Fruit fly (Drosophila melanogaster) whole organism, embryonic: ENCODE measurements around the gene Dbp21E2.

ENCODE experiments used
- Ada2b ChIP-seq: fragments of 200-800 bp; sonication (Bioruptor generic); IDR thresholded peaks from 2 replicates; pipeline ENCODE4 v1.3.6; 2022; ENCODE audit warnings: missing biosample characterization, missing genetic modification characterization
- BtbVII ChIP-seq: fragments of 200-800 bp; sonication (Bioruptor generic); optimal IDR thresholded peaks from 3 replicates; lab custom pipeline; 2017; ENCODE audit warnings: missing biosample characterization, mild to moderate bottlenecking, missing genetic modification characterization
- Bteb2 ChIP-seq: fragments of 200-800 bp; sonication (Bioruptor generic); optimal IDR thresholded peaks from 2 replicates; lab custom pipeline; 2016; ENCODE audit warnings: missing biosample characterization, missing genetic modification characterization
- CG10366 ChIP-seq: fragments of 200-800 bp; sonication (Bioruptor generic); IDR thresholded peaks from 2 replicates; pipeline ENCODE4 v1.3.6; 2022; ENCODE audit warnings: missing biosample characterization, missing genetic modification characterization
- CG10565 ChIP-seq: fragments of 200-800 bp; sonication (Bioruptor generic); optimal IDR thresholded peaks from 3 replicates; lab custom pipeline; 2016; ENCODE audit warnings: missing biosample characterization, mild to moderate bottlenecking, missing genetic modification characterization
- CG10959 ChIP-seq: fragments of 200-800 bp; sonication (Bioruptor generic); IDR thresholded peaks from 2 replicates; pipeline ENCODE4 v1.3.6; 2022; ENCODE audit warnings: missing biosample characterization, missing genetic modification characterization
- CG10979 ChIP-seq: fragments of 200-800 bp; sonication (Bioruptor generic); optimal IDR thresholded peaks from 2 replicates; lab custom pipeline; 2018; ENCODE audit warnings: missing biosample characterization, mild to moderate bottlenecking, missing genetic modification characterization, moderate library complexity
- CG11093 ChIP-seq: fragments of 200-800 bp; sonication (Bioruptor generic); IDR thresholded peaks from 3 replicates; pipeline ENCODE4 v1.3.6; 2022; ENCODE audit warnings: missing biosample characterization, missing genetic modification characterization
- CG12155 ChIP-seq: fragments of 200-800 bp; sonication (Bioruptor generic); optimal IDR thresholded peaks from 3 replicates; lab custom pipeline; 2016; ENCODE audit warnings: missing biosample characterization, missing genetic modification characterization
- CG12744 ChIP-seq: fragments of 200-800 bp; sonication (Bioruptor generic); optimal IDR thresholded peaks from 2 replicates; lab custom pipeline; 2016; ENCODE audit warnings: missing biosample characterization, missing genetic modification characterization
- CG17829 ChIP-seq: fragments of 200-800 bp; optimal IDR thresholded peaks from 2 replicates; lab custom pipeline; 2019; ENCODE audit warnings: missing biosample characterization, mild to moderate bottlenecking, missing genetic modification characterization, moderate library complexity
- CG18764 ChIP-seq: fragments of 200-800 bp; sonication (Bioruptor generic); optimal IDR thresholded peaks from 3 replicates; lab custom pipeline; 2016; ENCODE audit warnings: missing biosample characterization, missing genetic modification characterization
- CG33557 ChIP-seq: fragments of 200-800 bp; sonication (Bioruptor generic); optimal IDR thresholded peaks from 2 replicates; lab custom pipeline; 2019; ENCODE audit warnings: missing biosample characterization, mild to moderate bottlenecking, missing genetic modification characterization, moderate library complexity
- CG6765 ChIP-seq: fragments of 200-800 bp; sonication (Bioruptor generic); optimal IDR thresholded peaks from 3 replicates; lab custom pipeline; 2017; ENCODE audit warnings: missing biosample characterization, mild to moderate bottlenecking, missing genetic modification characterization
- CG6813 ChIP-seq: fragments of 200-800 bp; sonication (Bioruptor generic); optimal IDR thresholded peaks from 2 replicates; lab custom pipeline; 2017; ENCODE audit warnings: missing biosample characterization, missing genetic modification characterization, mild to moderate bottlenecking, moderate library complexity, missing genetic modification reagents
- CG7786 ChIP-seq: fragments of 200-800 bp; sonication (Bioruptor generic); optimal IDR thresholded peaks from 2 replicates; lab custom pipeline; 2016; ENCODE audit warnings: missing biosample characterization, missing genetic modification characterization
- CG8089 ChIP-seq: fragments of 200-800 bp; sonication (Bioruptor generic); optimal IDR thresholded peaks from 3 replicates; lab custom pipeline; 2016; ENCODE audit warnings: missing biosample characterization, missing genetic modification characterization
- CG8359 ChIP-seq: fragments of 200-800 bp; sonication (Bioruptor generic); optimal IDR thresholded peaks from 2 replicates; lab custom pipeline; 2017; ENCODE audit warnings: missing biosample characterization, mild to moderate bottlenecking, missing genetic modification characterization, borderline replicate concordance
- CG9437 ChIP-seq: fragments of 200-800 bp; sonication (Bioruptor generic); optimal IDR thresholded peaks from 2 replicates; lab custom pipeline; 2018; ENCODE audit warnings: missing biosample characterization, mild to moderate bottlenecking, missing genetic modification characterization
- CG9876 ChIP-seq: fragments of 200-800 bp; sonication (Bioruptor generic); optimal IDR thresholded peaks from 2 replicates; lab custom pipeline; 2016; ENCODE audit warnings: missing biosample characterization, missing genetic modification characterization
- CTCF ChIP-seq: fragments of 200-800 bp; sonication (Bioruptor generic); optimal IDR thresholded peaks from 2 replicates; lab custom pipeline; 2017; ENCODE audit warnings: missing biosample characterization, mild to moderate bottlenecking, missing genetic modification characterization, moderate library complexity
- D ChIP-seq, 2 experiments: fragments of 200-800 bp in 1 of 2; fragments of >200 bp in 1 of 2; sonication (Bioruptor generic) in 1 of 2; optimal IDR thresholded peaks; 2 replicates in 1 of 2; 3 replicates in 1 of 2; lab custom pipeline; 2017; ENCODE audit warnings: mild to moderate bottlenecking in 1 of 2, missing biosample characterization in 1 of 2, missing genetic modification characterization in 1 of 2, missing genetic modification reagents in 1 of 2
- Dek ChIP-seq: fragments of 200-800 bp; sonication (Bioruptor generic); optimal IDR thresholded peaks from 3 replicates; lab custom pipeline; 2019; ENCODE audit warnings: missing biosample characterization, mild to moderate bottlenecking, missing genetic modification characterization, moderate library complexity
- Dip3 ChIP-seq: fragments of 200-800 bp; sonication (Bioruptor generic); optimal IDR thresholded peaks from 3 replicates; lab custom pipeline; 2016; ENCODE audit warnings: missing biosample characterization, missing genetic modification characterization
- Dref ChIP-seq: fragments of 200-800 bp; sonication (Bioruptor generic); IDR thresholded peaks from 2 replicates; pipeline ENCODE4 v1.3.6; 2022; ENCODE audit warnings: missing biosample characterization, missing genetic modification characterization
- Eip74EF ChIP-seq, 2 experiments: fragments of 200-800 bp in 1 of 2; fragments of >200 bp in 1 of 2; sonication (Bioruptor generic) in 1 of 2; optimal IDR thresholded peaks; 2 replicates each; lab custom pipeline; 2017 to 2019; ENCODE audit warnings: missing biosample characterization in 2 of 2, missing genetic modification characterization in 2 of 2, mild to moderate bottlenecking in 1 of 2, moderate library complexity in 1 of 2
- Ets97D ChIP-seq: fragments of 200-800 bp; sonication (Bioruptor generic); optimal IDR thresholded peaks from 3 replicates; lab custom pipeline; 2016; ENCODE audit warnings: missing biosample characterization, missing genetic modification characterization
- H15 ChIP-seq: fragments of 200-800 bp; sonication (Bioruptor generic); IDR thresholded peaks from 3 replicates; pipeline ENCODE4 v1.3.6; 2022; ENCODE audit warnings: missing biosample characterization, missing genetic modification characterization
- HLH4C ChIP-seq: fragments of 200-800 bp; sonication (Bioruptor generic); IDR thresholded peaks from 3 replicates; pipeline ENCODE4 v1.3.6; 2022; ENCODE audit warnings: missing biosample characterization, missing genetic modification characterization; ENCODE audit not compliant: partially characterized antibody
- Kr ChIP-seq: fragments of 200-800 bp; sonication (Bioruptor generic); optimal IDR thresholded peaks from 2 replicates; lab custom pipeline; 2017; ENCODE audit warnings: missing biosample characterization, mild to moderate bottlenecking, missing genetic modification characterization
- Lpt ChIP-seq: fragments of >200 bp; optimal IDR thresholded peaks from 2 replicates; lab custom pipeline; 2018; ENCODE audit warnings: missing biosample characterization, missing genetic modification characterization
- MTF-1 ChIP-seq: fragments of 200-800 bp; sonication (Bioruptor generic); optimal IDR thresholded peaks from 2 replicates; lab custom pipeline; 2018; ENCODE audit warnings: missing biosample characterization, mild to moderate bottlenecking, missing genetic modification characterization, borderline replicate concordance
- NC2α ChIP-seq: fragments of 200-800 bp; sonication (Bioruptor generic); optimal IDR thresholded peaks from 2 replicates; lab custom pipeline; 2016; ENCODE audit warnings: missing biosample characterization, missing genetic modification characterization
- Vsx1 ChIP-seq: fragments of 200-800 bp; sonication (Bioruptor generic); optimal IDR thresholded peaks from 2 replicates; lab custom pipeline; 2017; ENCODE audit warnings: missing biosample characterization, mild to moderate bottlenecking, missing genetic modification characterization, missing genetic modification reagents
- al ChIP-seq: fragments of 200-800 bp; sonication (Bioruptor generic); IDR thresholded peaks from 2 replicates; pipeline ENCODE4 v1.3.6; 2022; ENCODE audit warnings: missing biosample characterization, missing genetic modification characterization
- ash1 ChIP-seq: fragments of 200-800 bp; sonication (Bioruptor generic); optimal IDR thresholded peaks from 2 replicates; lab custom pipeline; 2018; ENCODE audit warnings: missing biosample characterization, mild to moderate bottlenecking, missing genetic modification characterization
- dimm ChIP-seq: fragments of 200-800 bp; sonication (Bioruptor generic); IDR thresholded peaks from 2 replicates; pipeline ENCODE4 v1.3.6; 2022; ENCODE audit warnings: missing biosample characterization, missing genetic modification characterization
- dmrt99B ChIP-seq: fragments of 200-800 bp; sonication (Bioruptor generic); optimal IDR thresholded peaks from 2 replicates; lab custom pipeline; 2018; ENCODE audit warnings: missing biosample characterization, mild to moderate bottlenecking, missing genetic modification characterization, moderate library complexity
- dpn ChIP-seq, 2 experiments: fragments of 200-800 bp; sonication (Bioruptor generic); optimal IDR thresholded peaks; 3 replicates each; lab custom pipeline; 2016; ENCODE audit warnings: missing biosample characterization in 2 of 2, missing genetic modification characterization in 2 of 2
- ems ChIP-seq: fragments of 200-800 bp; sonication (Bioruptor generic); optimal IDR thresholded peaks from 3 replicates; lab custom pipeline; 2016; ENCODE audit warnings: missing biosample characterization, missing genetic modification characterization
- eve ChIP-seq, 2 experiments: fragments of >200 bp; optimal IDR thresholded peaks; 2 replicates each; lab custom pipeline; 2017; ENCODE audit warnings: missing biosample characterization in 2 of 2, missing genetic modification characterization in 2 of 2
- hb ChIP-seq: fragments of 200-800 bp; sonication (Bioruptor generic); IDR thresholded peaks from 3 replicates; pipeline ENCODE4 v1.3.6; 2022; ENCODE audit warnings: missing biosample characterization, missing genetic modification characterization; ENCODE audit not compliant: partially characterized antibody
- jigr1 ChIP-seq: fragments of 200-800 bp; sonication (Bioruptor generic); IDR thresholded peaks from 3 replicates; pipeline ENCODE4 v1.3.6; 2022; ENCODE audit warnings: missing biosample characterization, missing genetic modification characterization
- kay ChIP-seq: fragments of 200-800 bp; sonication (Bioruptor generic); optimal IDR thresholded peaks from 2 replicates; lab custom pipeline; 2016; ENCODE audit warnings: missing biosample characterization, missing genetic modification characterization
- nmo ChIP-seq: fragments of 200-800 bp; sonication (Bioruptor generic); optimal IDR thresholded peaks from 2 replicates; lab custom pipeline; 2018; ENCODE audit warnings: missing biosample characterization, mild to moderate bottlenecking, missing genetic modification characterization, moderate library complexity
- odd ChIP-seq: fragments of 200-800 bp; sonication (Bioruptor generic); optimal IDR thresholded peaks from 2 replicates; lab custom pipeline; 2017; ENCODE audit warnings: missing biosample characterization, mild to moderate bottlenecking, missing genetic modification characterization
- pb ChIP-seq: fragments of 200-800 bp; sonication (Bioruptor generic); optimal IDR thresholded peaks from 3 replicates; lab custom pipeline; 2016; ENCODE audit warnings: missing biosample characterization, missing genetic modification characterization
- slbo ChIP-seq: fragments of 200-800 bp; sonication (Bioruptor generic); IDR thresholded peaks from 2 replicates; pipeline ENCODE4 v1.3.6; 2022; ENCODE audit warnings: missing biosample characterization, missing genetic modification characterization
- toy ChIP-seq: fragments of 200-800 bp; sonication (Bioruptor generic); IDR thresholded peaks from 2 replicates; pipeline ENCODE4 v1.3.6; 2022; ENCODE audit warnings: missing biosample characterization, missing genetic modification characterization
- wdn ChIP-seq: fragments of 200-800 bp; sonication (Bioruptor generic); IDR thresholded peaks from 2 replicates; pipeline ENCODE4 v1.3.6; 2022; ENCODE audit warnings: missing biosample characterization, missing genetic modification characterization
- z ChIP-seq: fragments of 200-800 bp; sonication (Bioruptor generic); IDR thresholded peaks from 3 replicates; pipeline ENCODE4 v1.3.6; 2022; ENCODE audit warnings: missing biosample characterization, missing genetic modification characterization

The Dbp21E2 gene

dm6 chr2L:825768-826263 is 14.4 kb downstream of the Dbp21E2 start, which contains the start of the genes CG3862 and dock (continued):
- TF ChIP-seq dpn (GFP tag; optimal IDR thresholded peaks at IDR 0.05; lab: Kevin White, UChicago) (peak; percentile 54 to 71), al (GFP tag; lab: Robert Waterston, UW) (0 out of 2 replicates have a peak, but pooled peaks have one; percentile 33), CG10959 (GFP tag; lab: Robert Waterston, UW) (no peak), Ets97D (GFP tag; lab: Kevin White, UChicago) (peak; percentile 85), ash1 (GFP tag; lab: Kevin White, UChicago) (peak; percentile 13), CG11093 (GFP tag; lab: Robert Waterston, UW) (no peak), CG17829 (tag; lab: Kevin White, UChicago) (peak; percentile 50), CG10366 (GFP tag; lab: Robert Waterston, UW) (no peak), HLH4C (peak; percentile 99), CG12155 (GFP tag; lab: Kevin White, UChicago) (peak; percentile 47), Dref (GFP tag; lab: Robert Waterston, UW) (peak; percentile 100), Bteb2 (GFP tag; lab: Kevin White, UChicago) (peak; percentile 3), eve (GFP tag; optimal IDR thresholded peaks at IDR 0.05; lab: Kevin White, UChicago) (no peak), odd (GFP tag; lab: Kevin White, UChicago) (no peak), z (no peak), CTCF (GFP tag; lab: Kevin White, UChicago) (peak; percentile 66), CG8359 (GFP tag; lab: Kevin White, UChicago) (no peak), CG7786 (peak; percentile 50), kay (GFP tag; lab: Kevin White, UChicago) (peak; percentile 46), Eip74EF (GFP tag; optimal IDR thresholded peaks at IDR 0.05; lab: Kevin White, UChicago) (peak in 1 of 2 experiments; percentile 66), ems (GFP tag; lab: Kevin White, UChicago) (peak; percentile 62), Dip3 (no peak), NC2α (peak; percentile 26), hb (peak; percentile 97), Lpt (no peak), Ada2b (GFP tag; lab: Robert Waterston, UW) (no peak), jigr1 (GFP tag; lab: Robert Waterston, UW) (no peak), Vsx1 (GFP tag; lab: Kevin White, UChicago) (no peak), Dek (tag; lab: Kevin White, UChicago) (peak; percentile 36), nmo (GFP tag; lab: Kevin White, UChicago) (peak; percentile 62), CG6813 (GFP tag; lab: Kevin White, UChicago) (peak; percentile 3), D (optimal IDR thresholded peaks at IDR 0.05; lab: Kevin White, UChicago) (peak; percentile 62), D (GFP tag; optimal IDR thresholded peaks at IDR 0.05; lab: Kevin White, UChicago) (no peak), CG9437 (GFP tag; lab: Kevin White, UChicago) (peak; percentile 12), BtbVII (GFP tag; lab: Kevin White, UChicago) (peak; percentile 67), CG9876 (GFP tag; lab: Kevin White, UChicago) (peak; percentile 57), toy (GFP tag; lab: Robert Waterston, UW) (no peak), CG6765 (GFP tag; lab: Kevin White, UChicago) (peak; percentile 54), Kr (GFP tag; lab: Kevin White, UChicago) (no peak), pb (GFP tag; lab: Kevin White, UChicago) (peak; percentile 48), H15 (peak; percentile 33; the same call in 1 of the 3 replicates), wdn (GFP tag; lab: Robert Waterston, UW) (no peak), CG8089 (GFP tag; lab: Kevin White, UChicago) (peak; percentile 49), dimm (GFP tag; lab: Robert Waterston, UW) (no peak), CG12744 (GFP tag; lab: Kevin White, UChicago) (no peak), CG10979 (peak; percentile 43), CG33557 (GFP tag; lab: Kevin White, UChicago) (peak; percentile 34), slbo (GFP tag; lab: Robert Waterston, UW) (peak; percentile 75), dmrt99B (tag; lab: Kevin White, UChicago) (peak; percentile 36), MTF-1 (GFP tag; lab: Kevin White, UChicago) (peak; percentile 29), CG18764 (GFP tag; lab: Kevin White, UChicago) (peak; percentile 33), CG10565 (GFP tag; lab: Kevin White, UChicago) (no peak)
